Worm (Caenorhabditis elegans): ENCODE data around the gene Y38C1AA.7.

Y38C1AA.7 gene

ce11 chrIV:192046-192445 is 33.3 kb downstream of the Y38C1AA.7 start, which contains the start of gene Y38C1AA.12 (continued):
- TF ChIP-seq F13H6.1 (tag; optimal IDR thresholded peaks at IDR 0.05) = peak; percentile 82
- no peak for TF ChIP-seq ama-1 (optimal IDR thresholded peaks at IDR 0.05)
- peak; percentile 77 for TF ChIP-seq crh-2 (tag; optimal IDR thresholded peaks at IDR 0.05)
- TF ChIP-seq alr-1 (tag; optimal IDR thresholded peaks at IDR 0.05) = no peak
- peak; percentile 53 for TF ChIP-seq egl-27 (tag; optimal IDR thresholded peaks at IDR 0.05)
- peak; percentile 55 for TF ChIP-seq lin-11 (tag; optimal IDR thresholded peaks at IDR 0.05)
- TF ChIP-seq ceh-82 (tag; optimal IDR thresholded peaks at IDR 0.05) = peak; percentile 1
- peak; percentile 27 for TF ChIP-seq blmp-1 (tag; optimal IDR thresholded peaks at IDR 0.05; ENCODE audit: insufficient read depth)
- TF ChIP-seq ztf-4 (tag; optimal IDR thresholded peaks at IDR 0.05) = no peak
- peak; percentile 44 for TF ChIP-seq snpc-4 (tag; optimal IDR thresholded peaks at IDR 0.05)
- TF ChIP-seq mbf-1 (tag; optimal IDR thresholded peaks at IDR 0.05) = no peak
- peak; percentile 60 for TF ChIP-seq nhr-25 (tag; optimal IDR thresholded peaks at IDR 0.05)

- no peak for TF ChIP-seq zag-1 (tag; optimal IDR thresholded peaks at IDR 0.05)
- TF ChIP-seq R02D3.7 (tag; optimal IDR thresholded peaks at IDR 0.05) = no peak
- TF ChIP-seq nhr-10 (tag; optimal IDR thresholded peaks at IDR 0.05) = no peak
- TF ChIP-seq sma-9 (GFP tag; optimal IDR thresholded peaks at IDR 0.05) = no peak
- no peak for TF ChIP-seq sma-9 (tag; optimal IDR thresholded peaks at IDR 0.05)
- no peak for TF ChIP-seq crh-2 (tag; optimal IDR thresholded peaks at IDR 0.05)
- TF ChIP-seq aly-2 (tag; optimal IDR thresholded peaks at IDR 0.05) = no peak
- no peak for TF ChIP-seq nhr-12 (tag; optimal IDR thresholded peaks at IDR 0.05)
- TF ChIP-seq nhr-21 (tag; optimal IDR thresholded peaks at IDR 0.05) = no peak
- TF ChIP-seq nhr-237 (tag; optimal IDR thresholded peaks at IDR 0.05) = no peak
- no peak for TF ChIP-seq mbf-1 (tag; optimal IDR thresholded peaks at IDR 0.05)
- no peak for TF ChIP-seq lin-39 (tag; optimal IDR thresholded peaks at IDR 0.05)
- no peak for TF ChIP-seq mab-5 (tag; optimal IDR thresholded peaks at IDR 0.05)
- no peak for TF ChIP-seq fos-1 (tag; optimal IDR thresholded peaks at IDR 0.05)
Measured at ce11 chrIV:194442-194841, 35.7 kb downstream of the Y38C1AA.7 start, which contains the start of gene csn-3. TSS of gene csn-3 (plus strand) at chrIV:194742.

- no peak for TF ChIP-seq nhr-23 (tag; optimal IDR thresholded peaks at IDR 0.05)
- TF ChIP-seq mab-5 (tag; optimal IDR thresholded peaks at IDR 0.05) = no peak
- TF ChIP-seq unc-39 (tag; optimal IDR thresholded peaks at IDR 0.05) = no peak
- no peak for TF ChIP-seq gmeb-1 (tag; optimal IDR thresholded peaks at IDR 0.05)
- TF ChIP-seq Y55F3AM.14 (GFP tag; optimal IDR thresholded peaks at IDR 0.05) = no peak
- no peak for TF ChIP-seq ZK546.5 (tag; optimal IDR thresholded peaks at IDR 0.05)
- no peak for TF ChIP-seq C34F6.9 (tag; optimal IDR thresholded peaks at IDR 0.05)
Measured at ce11 chrIV:202921-203652, 44.3 kb downstream of the Y38C1AA.7 start, which contains the start of gene gfrp-1. TSS of gene gfrp-1 (plus strand) at chrIV:203602.

ce11 chrIV:204998-205397 is 46.2 kb downstream of the Y38C1AA.7 start, which contains the start of gene coa-1:
TSS of gene coa-1 (plus strand) at chrIV:205298.
- no peak for TF ChIP-seq crh-2 (tag; optimal IDR thresholded peaks at IDR 0.05)
- TF ChIP-seq nhr-6 (tag; optimal IDR thresholded peaks at IDR 0.05) = no peak
- TF ChIP-seq nhr-25 (tag; optimal IDR thresholded peaks at IDR 0.05) = no peak
- no peak for TF ChIP-seq lin-11 (tag; optimal IDR thresholded peaks at IDR 0.05)
- no peak for TF ChIP-seq mab-5 (tag; optimal IDR thresholded peaks at IDR 0.05)
- no peak for TF ChIP-seq C34F6.9 (tag; optimal IDR thresholded peaks at IDR 0.05)
- TF ChIP-seq dmd-4 (tag; optimal IDR thresholded peaks at IDR 0.05) = no peak
- TF ChIP-seq aly-2 (tag; optimal IDR thresholded peaks at IDR 0.05) = no peak
- no peak for TF ChIP-seq blmp-1 (tag; optimal IDR thresholded peaks at IDR 0.05; ENCODE audit: insufficient read depth)
- no peak for TF ChIP-seq lin-13 (GFP tag; optimal IDR thresholded peaks at IDR 0.05)
- no peak for TF ChIP-seq F13H6.1 (tag; optimal IDR thresholded peaks at IDR 0.05)
- TF ChIP-seq zag-1 (tag; optimal IDR thresholded peaks at IDR 0.05) = no peak
- TF ChIP-seq nhr-77 (tag; optimal IDR thresholded peaks at IDR 0.05) = no peak
- TF ChIP-seq fos-1 (tag; optimal IDR thresholded peaks at IDR 0.05) = no peak
- TF ChIP-seq ama-1 (optimal IDR thresholded peaks at IDR 0.05) = no peak
- no peak for TF ChIP-seq egl-27 (tag; optimal IDR thresholded peaks at IDR 0.05)
- no peak for TF ChIP-seq nhr-237 (tag; optimal IDR thresholded peaks at IDR 0.05)
- no peak for TF ChIP-seq ztf-1 (GFP tag; conservative IDR thresholded peaks at IDR 0.05)
- TF ChIP-seq nhr-23 (tag; optimal IDR thresholded peaks at IDR 0.05) = no peak

Measured in whole organism, L2 larva.